Worm (Caenorhabditis elegans) whole organism, midembryonic: ENCODE measurements around the gene C39D10.11.

ENCODE experiments used
- cog-1 ChIP-seq: sonication (generic microtip); optimal IDR thresholded peaks from 2 replicates; lab custom pipeline; 2016; ENCODE audit warnings: missing genetic modification characterization, missing compliant biosample characterization
- ref-1 ChIP-seq: fragments of 200-800 bp; sonication (Bioruptor generic); conservative IDR thresholded peaks from 2 replicates; pipeline ENCODE4 v1.3.6; 2022; ENCODE audit warnings: missing genetic modification reagents, missing genetic modification characterization, missing compliant biosample characterization
- tab-1 ChIP-seq: fragments of 200-800 bp; sonication (Bioruptor generic); IDR thresholded peaks from 2 replicates; pipeline ENCODE4 v1.3.6; 2022; ENCODE audit warnings: missing genetic modification characterization, missing compliant biosample characterization
- ztf-29 ChIP-seq: fragments of 200-800 bp; sonication (Bioruptor generic); IDR thresholded peaks from 2 replicates; pipeline ENCODE4 v1.3.6; 2022; ENCODE audit warnings: missing genetic modification reagents, missing genetic modification characterization, missing compliant biosample characterization

DNA sequence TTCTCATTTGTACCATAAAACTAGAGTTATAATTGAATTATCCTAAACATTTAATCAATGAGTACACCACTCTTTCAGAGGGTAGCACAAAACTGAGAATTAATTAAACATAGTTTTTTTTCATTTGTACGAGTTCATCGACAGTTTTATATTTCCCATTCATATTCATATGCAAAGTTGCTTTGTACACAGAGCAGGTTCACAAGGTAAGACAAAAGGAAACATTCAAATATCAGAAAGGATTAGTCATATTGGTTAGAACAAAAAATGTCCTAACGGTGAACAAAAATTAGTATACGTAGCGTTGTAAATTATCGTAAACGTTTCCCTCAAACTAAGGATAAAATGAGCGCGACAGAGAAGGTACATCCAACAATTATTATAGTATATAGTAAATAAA is 21.8 kb upstream of the C39D10.11 start:
- no peak for TF ChIP-seq tab-1 (GFP tag; lab: Robert Waterston, UW)
- no peak for TF ChIP-seq cog-1
- no peak for TF ChIP-seq ref-1
- no peak for TF ChIP-seq ztf-29
